Fruit fly (Drosophila melanogaster) whole organism, embryonic: ENCODE measurements around the gene AstA-R1.

ENCODE experiments used
- CG10543 ChIP-seq: fragments of 200-800 bp; sonication (Bioruptor generic); optimal IDR thresholded peaks from 3 replicates; lab custom pipeline; 2017; ENCODE audit warnings: missing biosample characterization, mild to moderate bottlenecking, missing genetic modification characterization, moderate library complexity
- CG11456 ChIP-seq: fragments of 200-800 bp; sonication (Bioruptor generic); IDR thresholded peaks from 3 replicates; pipeline ENCODE4 v1.3.6; 2022; ENCODE audit warnings: missing biosample characterization, missing genetic modification characterization
- CG11695 ChIP-seq: fragments of 200-800 bp; sonication (Bioruptor generic); IDR thresholded peaks from 3 replicates; pipeline ENCODE4 v1.3.6; 2022; ENCODE audit warnings: missing biosample characterization, missing genetic modification characterization
- CG12071 ChIP-seq: fragments of 200-800 bp; sonication (Bioruptor generic); optimal IDR thresholded peaks from 3 replicates; lab custom pipeline; 2018; ENCODE audit warnings: missing biosample characterization, mild to moderate bottlenecking, missing genetic modification characterization
- CG12744 ChIP-seq: fragments of 200-800 bp; sonication (Bioruptor generic); optimal IDR thresholded peaks from 2 replicates; lab custom pipeline; 2016; ENCODE audit warnings: missing biosample characterization, missing genetic modification characterization
- CG12769 ChIP-seq: fragments of 200-800 bp; sonication (Bioruptor generic); optimal IDR thresholded peaks from 2 replicates; lab custom pipeline; 2019; ENCODE audit warnings: missing biosample characterization, mild to moderate bottlenecking, missing genetic modification characterization, moderate library complexity
- CG13424 ChIP-seq: fragments of 200-800 bp; sonication (Bioruptor generic); optimal IDR thresholded peaks from 2 replicates; lab custom pipeline; 2019; ENCODE audit warnings: missing biosample characterization, mild to moderate bottlenecking, missing genetic modification characterization, moderate library complexity
- CG13775 ChIP-seq: fragments of 200-800 bp; sonication (Bioruptor generic); optimal IDR thresholded peaks from 3 replicates; lab custom pipeline; 2017; ENCODE audit warnings: missing biosample characterization, mild to moderate bottlenecking, missing genetic modification characterization
- CG15601 ChIP-seq: fragments of 200-800 bp; sonication (Bioruptor generic); optimal IDR thresholded peaks from 3 replicates; lab custom pipeline; 2019; ENCODE audit warnings: missing biosample characterization, mild to moderate bottlenecking, missing genetic modification characterization, moderate library complexity
- CG18619 ChIP-seq: fragments of 200-800 bp; sonication (Bioruptor generic); optimal IDR thresholded peaks from 3 replicates; lab custom pipeline; 2017; ENCODE audit warnings: missing biosample characterization, mild to moderate bottlenecking, missing genetic modification characterization
- CG2129 ChIP-seq: fragments of 200-800 bp; sonication (Bioruptor generic); IDR thresholded peaks from 2 replicates; pipeline ENCODE4 v1.3.6; 2022; ENCODE audit warnings: missing biosample characterization, missing genetic modification characterization; ENCODE audit not compliant: partially characterized antibody
- CG3163 ChIP-seq: fragments of 200-800 bp; sonication (Bioruptor generic); optimal IDR thresholded peaks from 3 replicates; lab custom pipeline; 2016; ENCODE audit warnings: missing biosample characterization, missing genetic modification characterization
- CG32532 ChIP-seq: fragments of 200-800 bp; sonication (Bioruptor generic); IDR thresholded peaks from 2 replicates; pipeline ENCODE4 v1.3.6; 2022; ENCODE audit warnings: missing biosample characterization, missing genetic modification characterization
- CG3281 ChIP-seq: fragments of 200-800 bp; sonication (Bioruptor generic); optimal IDR thresholded peaks from 3 replicates; lab custom pipeline; 2017; ENCODE audit warnings: missing biosample characterization, mild to moderate bottlenecking, missing genetic modification characterization
- CG3847 ChIP-seq: fragments of 200-800 bp; sonication (Bioruptor generic); IDR thresholded peaks from 2 replicates; pipeline ENCODE4 v1.3.6; 2022; ENCODE audit warnings: missing biosample characterization, missing genetic modification characterization
- CG3995 ChIP-seq: fragments of 200-800 bp; sonication (Bioruptor generic); optimal IDR thresholded peaks from 3 replicates; lab custom pipeline; 2016; ENCODE audit warnings: missing biosample characterization, missing genetic modification characterization
- CG5953 ChIP-seq: fragments of 200-800 bp; sonication (Bioruptor generic); IDR thresholded peaks from 2 replicates; pipeline ENCODE4 v1.3.6; 2022; ENCODE audit warnings: missing biosample characterization, missing genetic modification characterization
- CG6683 ChIP-seq: fragments of 200-800 bp; sonication (Bioruptor generic); optimal IDR thresholded peaks from 2 replicates; lab custom pipeline; 2017; ENCODE audit warnings: missing biosample characterization, mild to moderate bottlenecking, missing genetic modification characterization, missing genetic modification reagents
- CG7928 ChIP-seq: fragments of 200-800 bp; sonication (Bioruptor generic); optimal IDR thresholded peaks from 2 replicates; lab custom pipeline; 2017; ENCODE audit warnings: missing biosample characterization, mild to moderate bottlenecking, missing genetic modification characterization
- Dbx ChIP-seq: fragments of 200-800 bp; sonication (Bioruptor generic); IDR thresholded peaks from 3 replicates; pipeline ENCODE4 v1.3.6; 2022; ENCODE audit warnings: missing biosample characterization, missing genetic modification characterization
- Dll ChIP-seq: fragments of 200-800 bp; sonication (Bioruptor generic); IDR thresholded peaks from 4 replicates; pipeline ENCODE4 v1.3.6; 2022; ENCODE audit warnings: missing biosample characterization, missing genetic modification characterization; ENCODE audit not compliant: partially characterized antibody
- Doc2 ChIP-seq: fragments of 200-800 bp; sonication (Bioruptor generic); IDR thresholded peaks from 2 replicates; pipeline ENCODE4 v1.3.6; 2022; ENCODE audit warnings: missing biosample characterization, missing genetic modification characterization
- Elba2 ChIP-seq: fragments of 200-800 bp; sonication (Bioruptor generic); optimal IDR thresholded peaks from 3 replicates; lab custom pipeline; 2016; ENCODE audit warnings: missing biosample characterization, missing genetic modification characterization
- Kr ChIP-seq: fragments of 200-800 bp; sonication (Bioruptor generic); optimal IDR thresholded peaks from 2 replicates; lab custom pipeline; 2017; ENCODE audit warnings: missing biosample characterization, mild to moderate bottlenecking, missing genetic modification characterization
- Lhr ChIP-seq: fragments of 200-800 bp; sonication (Bioruptor generic); optimal IDR thresholded peaks from 3 replicates; lab custom pipeline; 2017; ENCODE audit warnings: mild to moderate bottlenecking, missing biosample characterization, missing genetic modification reagents, missing genetic modification characterization
- Max ChIP-seq: fragments of 200-800 bp; sonication (Bioruptor generic); optimal IDR thresholded peaks from 2 replicates; lab custom pipeline; 2016; ENCODE audit warnings: missing biosample characterization, mild to moderate bottlenecking, missing genetic modification characterization
- Nf-YC ChIP-seq: fragments of 200-800 bp; optimal IDR thresholded peaks from 3 replicates; lab custom pipeline; 2019; ENCODE audit warnings: missing biosample characterization, mild to moderate bottlenecking, missing genetic modification characterization, moderate library complexity
- Pdp1 ChIP-seq, 2 experiments: fragments of 200-800 bp; sonication (Bioruptor generic); optimal IDR thresholded peaks; 3 replicates each; lab custom pipeline; 2016; ENCODE audit warnings: missing biosample characterization in 2 of 2, missing genetic modification characterization in 2 of 2, mild to moderate bottlenecking in 1 of 2, moderate library complexity in 1 of 2
- Ptx1 ChIP-seq: fragments of 200-800 bp; sonication (Bioruptor generic); IDR thresholded peaks from 2 replicates; pipeline ENCODE4 v1.3.6; 2022; ENCODE audit warnings: missing biosample characterization, missing genetic modification characterization
- Trl ChIP-seq, 3 experiments: fragments of >200 bp in 2 of 3; fragments of 200-800 bp in 1 of 3; sonication (Bioruptor generic) in 1 of 3; optimal IDR thresholded peaks; 2 replicates in 1 of 3; 3 replicates in 2 of 3; lab custom pipeline; 2016 to 2017; ENCODE audit warnings: missing biosample characterization in 1 of 3, missing genetic modification characterization in 1 of 3
- ab ChIP-seq: fragments of 200-800 bp; sonication (Bioruptor generic); optimal IDR thresholded peaks from 2 replicates; lab custom pipeline; 2016; ENCODE audit warnings: missing biosample characterization, missing genetic modification characterization
- bsh ChIP-seq, 2 experiments: fragments of 200-800 bp; sonication (Bioruptor generic); optimal IDR thresholded peaks; 2 replicates each; lab custom pipeline; 2017 to 2018; ENCODE audit warnings: mild to moderate bottlenecking in 2 of 2, missing biosample characterization in 2 of 2, missing genetic modification characterization in 2 of 2, moderate library complexity in 1 of 2
- caup ChIP-seq: fragments of 200-800 bp; sonication (Bioruptor generic); optimal IDR thresholded peaks from 3 replicates; lab custom pipeline; 2017; ENCODE audit warnings: missing biosample characterization, mild to moderate bottlenecking, missing genetic modification characterization, moderate library complexity; ENCODE audit not compliant: severe bottlenecking
- cwo ChIP-seq: fragments of 200-800 bp; sonication (Bioruptor generic); optimal IDR thresholded peaks from 3 replicates; lab custom pipeline; 2017; ENCODE audit warnings: missing biosample characterization, missing genetic modification characterization, mild to moderate bottlenecking, moderate library complexity, missing genetic modification reagents
- dmrt99B ChIP-seq: fragments of 200-800 bp; sonication (Bioruptor generic); optimal IDR thresholded peaks from 2 replicates; lab custom pipeline; 2018; ENCODE audit warnings: missing biosample characterization, mild to moderate bottlenecking, missing genetic modification characterization, moderate library complexity
- esg ChIP-seq: fragments of 200-800 bp; sonication (Bioruptor generic); conservative IDR thresholded peaks from 2 replicates; pipeline ENCODE4 v1.3.6; 2022; ENCODE audit warnings: missing biosample characterization, missing genetic modification characterization
- gem ChIP-seq: fragments of 200-800 bp; sonication (Bioruptor generic); optimal IDR thresholded peaks from 2 replicates; lab custom pipeline; 2019; ENCODE audit warnings: missing biosample characterization, mild to moderate bottlenecking, missing genetic modification characterization, moderate library complexity
- lbe ChIP-seq: fragments of 200-800 bp; sonication (Bioruptor generic); optimal IDR thresholded peaks from 2 replicates; lab custom pipeline; 2016; ENCODE audit warnings: missing biosample characterization, mild to moderate bottlenecking, missing genetic modification characterization
- nau ChIP-seq: fragments of 200-800 bp; sonication (Bioruptor generic); optimal IDR thresholded peaks from 3 replicates; lab custom pipeline; 2017; ENCODE audit warnings: missing biosample characterization, mild to moderate bottlenecking, missing genetic modification characterization, missing genetic modification reagents
- pb ChIP-seq: fragments of 200-800 bp; sonication (Bioruptor generic); optimal IDR thresholded peaks from 3 replicates; lab custom pipeline; 2016; ENCODE audit warnings: missing biosample characterization, missing genetic modification characterization
- psq ChIP-seq: fragments of 200-800 bp; sonication (Bioruptor generic); optimal IDR thresholded peaks from 2 replicates; lab custom pipeline; 2017; ENCODE audit warnings: missing biosample characterization, missing genetic modification characterization
- scrt ChIP-seq: fragments of 200-800 bp; sonication (Bioruptor generic); optimal IDR thresholded peaks from 2 replicates; lab custom pipeline; 2018; ENCODE audit warnings: missing biosample characterization, mild to moderate bottlenecking, missing genetic modification characterization, moderate library complexity
- sd ChIP-seq: fragments of 200-800 bp; sonication (Bioruptor generic); optimal IDR thresholded peaks from 3 replicates; lab custom pipeline; 2018; ENCODE audit warnings: missing biosample characterization, mild to moderate bottlenecking, missing genetic modification characterization, moderate library complexity
- sqz ChIP-seq: fragments of 200-800 bp; sonication (Bioruptor generic); optimal IDR thresholded peaks from 3 replicates; lab custom pipeline; 2018; ENCODE audit warnings: missing biosample characterization, mild to moderate bottlenecking, missing genetic modification characterization
- tgo ChIP-seq: fragments of 200-800 bp; sonication (Bioruptor generic); IDR thresholded peaks from 3 replicates; pipeline ENCODE4 v1.3.6; 2022; ENCODE audit warnings: missing biosample characterization, missing genetic modification characterization
- tin ChIP-seq: fragments of 200-800 bp; sonication (Bioruptor generic); optimal IDR thresholded peaks from 3 replicates; lab custom pipeline; 2016; ENCODE audit warnings: missing biosample characterization, missing genetic modification characterization

AstA-R1 gene

dm6 chrX:3690631-3691030, 116.3 kb downstream of the AstA-R1 start (continued):
- TF ChIP-seq dmrt99B (tag; lab: Kevin White, UChicago) (peak; percentile 65), Doc2 (GFP tag; lab: Robert Waterston, UW) (no peak), lbe (GFP tag; lab: Kevin White, UChicago) (no peak), CG3281 (GFP tag; lab: Kevin White, UChicago) (peak; percentile 36), CG3995 (GFP tag; lab: Kevin White, UChicago) (no peak), CG32532 (GFP tag; lab: Robert Waterston, UW) (peak; percentile 19; the same call in 1 of the 2 replicates), Kr (GFP tag; lab: Kevin White, UChicago) (peak; percentile 5), CG12769 (tag; lab: Kevin White, UChicago) (peak; percentile 51), bsh (GFP tag; optimal IDR thresholded peaks at IDR 0.05; lab: Kevin White, UChicago) (peak in 1 of 2 experiments; percentile 58), CG3163 (GFP tag; lab: Kevin White, UChicago) (peak; percentile 32), CG3847 (GFP tag; lab: Robert Waterston, UW) (no peak), CG12071 (GFP tag; lab: Kevin White, UChicago) (peak; percentile 38), esg (0 out of 2 replicates have a peak, but pooled peaks have one; percentile 15), CG15601 (tag; lab: Kevin White, UChicago) (peak; percentile 54), Trl (optimal IDR thresholded peaks at IDR 0.05; lab: Kevin White, UChicago) (no peak), Trl (GFP tag; optimal IDR thresholded peaks at IDR 0.05; lab: Kevin White, UChicago) (peak; percentile 23), Elba2 (GFP tag; lab: Kevin White, UChicago) (no peak), CG2129 (GFP tag; lab: Robert Waterston, UW) (no peak), CG13424 (peak; percentile 59), CG18619 (peak; percentile 8), sd (peak; percentile 50), tin (GFP tag; lab: Kevin White, UChicago) (peak; percentile 17), CG13775 (GFP tag; lab: Kevin White, UChicago) (no peak), nau (GFP tag; lab: Kevin White, UChicago) (peak; percentile 27)

DNA sequence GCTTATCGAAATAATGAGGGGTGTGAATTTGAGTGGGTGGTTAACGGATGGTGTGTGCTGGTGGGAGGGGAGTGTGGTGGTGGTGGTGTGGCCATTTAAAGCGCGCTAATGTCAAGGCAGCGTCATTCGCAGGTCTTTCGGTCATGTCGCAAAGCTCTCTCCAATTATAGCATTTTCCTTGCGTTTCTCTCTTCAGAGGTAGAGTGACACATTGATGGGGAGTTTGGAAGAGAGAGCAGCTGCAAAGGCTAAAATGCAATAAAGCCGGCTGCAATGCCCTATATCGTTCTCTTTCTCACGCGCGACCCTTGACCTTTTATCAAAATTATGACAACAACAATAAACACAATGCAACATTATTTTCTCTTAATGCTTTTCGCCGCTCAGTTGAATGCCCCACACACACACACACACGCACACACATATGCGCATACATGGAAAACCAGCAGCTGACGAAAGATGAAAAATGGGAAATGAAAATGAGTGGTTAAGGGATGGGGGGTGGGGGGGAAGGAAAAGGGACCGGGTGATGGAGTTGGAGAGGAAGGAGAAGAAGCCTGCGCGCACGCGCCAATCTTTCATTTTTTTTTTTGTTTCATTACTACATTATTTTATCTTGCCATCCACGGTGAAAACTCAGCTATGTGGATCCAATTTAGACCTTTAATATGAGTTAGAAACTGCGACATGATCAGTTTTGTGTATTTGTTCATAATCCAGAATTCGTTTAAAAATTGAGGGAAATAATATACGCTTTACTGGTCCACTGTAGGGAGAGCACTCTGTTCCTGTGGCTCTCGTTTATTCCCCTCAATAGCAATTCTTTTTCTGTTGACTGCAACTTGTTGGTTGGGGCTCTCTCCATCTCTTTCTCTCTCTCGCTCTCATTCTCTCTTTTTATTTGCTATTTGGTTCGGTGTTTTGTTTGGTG, 117.6 kb downstream of the AstA-R1 start:
- TF ChIP-seq pb (peak; percentile 57), Ptx1 (GFP tag; lab: Robert Waterston, UW) (peak; percentile 81), Max (peak; percentile 33), Doc2 (GFP tag; lab: Robert Waterston, UW) (no peak), CG12744 (GFP tag; lab: Kevin White, UChicago) (no peak), Dbx (GFP tag; lab: Robert Waterston, UW) (peak; percentile 62; the same call in 2 of the 3 replicates), CG10543 (GFP tag; lab: Kevin White, UChicago) (peak; percentile 52), CG6683 (GFP tag; lab: Kevin White, UChicago) (peak; percentile 48), gem (tag; lab: Kevin White, UChicago) (peak; percentile 85), ab (peak; percentile 53), sqz (GFP tag; lab: Kevin White, UChicago) (peak; percentile 94), Dll (GFP tag; lab: Robert Waterston, UW) (no peak), Elba2 (GFP tag; lab: Kevin White, UChicago) (no peak), Nf-YC (tag; lab: Kevin White, UChicago) (peak; percentile 38), CG11695 (GFP tag; lab: Robert Waterston, UW) (peak; percentile 69; the same call in 2 of the 3 replicates), CG7928 (peak; percentile 7), tgo (peak; percentile 76), CG11456 (GFP tag; lab: Robert Waterston, UW) (peak; percentile 75), CG5953 (GFP tag; lab: Robert Waterston, UW) (peak; percentile 59; the same call in 1 of the 2 replicates), cwo (GFP tag; lab: Kevin White, UChicago) (peak; percentile 66), Pdp1 (GFP tag; optimal IDR thresholded peaks at IDR 0.05; lab: Kevin White, UChicago) (peak; percentile 72 to 77), scrt (GFP tag; lab: Kevin White, UChicago) (peak; percentile 89), caup (peak; percentile 75), Lhr (GFP tag; lab: Kevin White, UChicago) (peak; percentile 43), psq (GFP tag; lab: Kevin White, UChicago) (no peak)
